Fruit fly (Drosophila melanogaster) whole organism: ENCODE results near the gene CG1571.

Experiments used
- CG8478 ChIP-seq: fragments of >200 bp; optimal IDR thresholded peaks from 2 replicates; lab custom pipeline; 2018; ENCODE audit warnings: inconsistent platforms
- EcR ChIP-seq, 2 experiments: fragments of >200 bp; optimal IDR thresholded peaks; 2 replicates each; lab custom pipeline; 2017; ENCODE audit warnings: missing biosample characterization in 2 of 2, missing genetic modification characterization in 2 of 2, missing genetic modification reagents in 2 of 2
- pan ChIP-seq: fragments of >200 bp; optimal IDR thresholded peaks from 2 replicates; lab custom pipeline; 2017
- psq ChIP-seq: fragments of >200 bp; optimal IDR thresholded peaks from 2 replicates; lab custom pipeline; 2017

DNA sequence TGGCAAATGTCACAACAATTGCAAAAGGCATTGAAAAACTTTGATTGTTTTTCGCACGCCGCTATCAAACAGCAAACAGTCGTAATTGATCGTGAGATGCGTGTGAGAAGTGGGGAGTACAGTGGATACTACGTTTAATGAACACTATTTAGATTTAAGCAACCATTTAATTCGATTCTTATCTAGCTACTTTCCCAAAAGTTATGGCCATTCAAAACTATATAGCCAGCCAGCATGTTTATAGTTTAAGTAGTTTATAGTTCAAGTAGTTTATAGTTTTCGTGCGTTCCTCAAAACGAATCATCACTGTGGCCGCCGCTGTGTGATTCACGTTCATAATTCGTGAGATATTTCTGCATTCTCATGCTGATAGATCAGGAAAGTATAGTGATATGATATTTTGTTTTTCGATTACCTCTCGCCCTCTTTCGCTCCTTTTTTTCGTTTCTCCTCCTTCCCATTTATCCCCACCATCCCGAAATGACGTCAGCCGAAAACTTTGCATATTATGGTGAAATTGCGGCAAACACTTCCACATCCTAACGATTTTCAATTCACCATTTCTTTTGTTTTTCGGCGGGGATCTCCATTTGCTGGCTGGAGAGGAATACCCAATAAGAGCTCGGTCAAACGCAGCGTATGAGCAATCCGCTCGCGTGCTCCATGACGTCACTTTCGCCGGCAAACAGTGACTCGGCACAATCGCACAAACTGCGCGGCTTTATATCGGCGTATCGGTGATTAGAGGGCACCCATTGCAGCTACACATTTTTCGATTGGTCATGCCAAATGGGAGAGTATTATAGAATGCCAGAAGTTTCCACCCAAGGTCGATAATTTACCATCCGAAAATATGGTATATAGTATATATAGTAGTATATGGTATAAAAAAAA lies 38.0 kb downstream of the CG1571 start:
- TF ChIP-seq pan, result no peak
- no peak for TF ChIP-seq CG8478
- TF ChIP-seq psq (lab: Kevin White, UChicago), result no peak
- TF ChIP-seq EcR (GFP tag; optimal IDR thresholded peaks at IDR 0.05; lab: Kevin White, UChicago), result no peak
